Worm (Caenorhabditis elegans): ENCODE results near the gene gap-2.

gap-2 gene

ce11 chrX:9504911-9505397, 32.7 kb downstream of the gap-2 start:
- TF ChIP-seq ZK185.1 (tag; optimal IDR thresholded peaks at IDR 0.05; ENCODE audit: poor library complexity, severe bottlenecking), result no peak
- no peak for TF ChIP-seq hlh-12 (tag; optimal IDR thresholded peaks at IDR 0.05)
- TF ChIP-seq F22D6.2 (tag; optimal IDR thresholded peaks at IDR 0.05), result no peak
- TF ChIP-seq somi-1 (GFP tag; optimal IDR thresholded peaks at IDR 0.05), result no peak
- no peak for TF ChIP-seq Y79H2A.3 (GFP tag; conservative IDR thresholded peaks at IDR 0.05)
- no peak for TF ChIP-seq nhr-120 (GFP tag; IDR thresholded peaks at IDR 0.05)
- no peak for TF ChIP-seq snpc-4 (GFP tag; optimal IDR thresholded peaks at IDR 0.05)
- no peak for TF ChIP-seq snpc-4 (tag; optimal IDR thresholded peaks at IDR 0.05)
- no peak for TF ChIP-seq lir-1 (GFP tag; conservative IDR thresholded peaks at IDR 0.05)
- no peak for TF ChIP-seq madf-8 (GFP tag; conservative IDR thresholded peaks at IDR 0.05)
- no peak for TF ChIP-seq madf-10 (tag; optimal IDR thresholded peaks at IDR 0.05)
- no peak for TF ChIP-seq ama-1 (optimal IDR thresholded peaks at IDR 0.05)
- TF ChIP-seq ama-1 (GFP tag; optimal IDR thresholded peaks at IDR 0.05), result no peak
- no peak for TF ChIP-seq B0035.1 (tag; optimal IDR thresholded peaks at IDR 0.05)
- TF ChIP-seq F52B5.7 (tag; optimal IDR thresholded peaks at IDR 0.05), result no peak
- no peak for TF ChIP-seq F23B12.7 (tag; optimal IDR thresholded peaks at IDR 0.05; ENCODE audit: insufficient read depth)
- TF ChIP-seq efl-1 (GFP tag; optimal IDR thresholded peaks at IDR 0.05), result no peak

DNA sequence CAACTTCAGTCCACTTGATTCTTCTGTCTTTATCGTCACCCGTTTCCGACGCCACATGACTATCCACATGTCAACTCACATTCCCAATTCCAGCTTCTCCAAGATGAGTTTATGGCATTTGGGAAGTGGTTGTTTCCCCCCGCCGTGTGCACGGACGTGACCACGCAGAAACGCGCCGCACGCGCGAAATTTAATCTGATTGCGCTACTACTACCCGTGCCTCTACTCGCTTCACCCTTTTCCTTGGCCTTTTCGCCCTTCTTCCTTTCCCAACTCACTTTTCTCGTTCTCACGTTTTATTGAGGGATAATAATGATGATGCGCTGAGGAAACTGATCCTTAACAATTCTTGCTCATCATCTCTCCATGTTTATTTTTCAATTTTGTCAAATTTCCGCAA, 34.1 kb downstream of the gap-2 start:
- TF ChIP-seq lsy-27 (tag; optimal IDR thresholded peaks at IDR 0.05; ENCODE audit: borderline replicate concordance, insufficient read depth) (no peak), unc-130 (GFP tag; optimal IDR thresholded peaks at IDR 0.05) (no peak), K11D2.4 (GFP tag; IDR thresholded peaks at IDR 0.05) (no peak), zfh-2 (GFP tag; conservative IDR thresholded peaks at IDR 0.05) (peak; percentile 48; the same call in 1 of the 2 replicates), madf-3 (GFP tag; IDR thresholded peaks at IDR 0.05) (no peak), ztf-3 (GFP tag; optimal IDR thresholded peaks at IDR 0.05) (no peak), madf-6 (GFP tag; IDR thresholded peaks at IDR 0.05) (0 out of 2 replicates have a peak, but pooled peaks have one; percentile 9), snpc-3.4 (tag; optimal IDR thresholded peaks at IDR 0.05) (no peak), let-526 (GFP tag; IDR thresholded peaks at IDR 0.05) (no peak), nhr-179 (tag; optimal IDR thresholded peaks at IDR 0.05) (no peak)

ce11 chrX:9508426-9509010, 36.2 kb downstream of the gap-2 start:
- TF ChIP-seq cebp-1 (GFP tag; IDR thresholded peaks at IDR 0.05) (no peak), cebp-1 (tag; optimal IDR thresholded peaks at IDR 0.05) (no peak), ets-4 (GFP tag; optimal IDR thresholded peaks at IDR 0.05) (no peak), hmg-1.2 (GFP tag; IDR thresholded peaks at IDR 0.05) (no peak)

- TF ChIP-seq F52B5.7 (tag; optimal IDR thresholded peaks at IDR 0.05), result no peak
These were observed 37.2 kb downstream of the gap-2 start for ce11 chrX:9509516-9509915.

DNA sequence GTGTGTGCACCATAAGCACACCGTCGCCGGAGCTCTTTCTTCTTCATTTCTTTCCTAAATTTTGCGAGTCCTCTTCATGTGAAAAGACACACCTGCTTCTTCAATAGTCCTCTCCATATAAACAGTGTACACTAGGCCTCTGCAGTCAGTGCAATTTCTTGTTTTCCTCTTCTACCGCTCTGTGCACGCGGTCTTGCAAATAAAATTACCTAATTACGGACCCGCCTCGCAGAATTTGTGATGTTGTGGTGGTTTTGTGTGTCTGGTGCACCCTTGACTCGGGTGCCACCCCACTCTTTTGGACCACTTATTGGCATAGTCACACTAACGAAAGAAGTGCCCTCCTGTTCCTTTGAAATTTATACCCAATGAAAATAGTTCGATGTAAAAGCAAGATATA, 37.7 kb downstream of the gap-2 start:
- TF ChIP-seq ceh-27 (GFP tag; optimal IDR thresholded peaks at IDR 0.05) (no peak), repo-1 (tag; optimal IDR thresholded peaks at IDR 0.05) (no peak), hlh-12 (tag; optimal IDR thresholded peaks at IDR 0.05) (no peak), cebp-2 (GFP tag; IDR thresholded peaks at IDR 0.05) (no peak), ztf-25 (GFP tag; IDR thresholded peaks at IDR 0.05) (no peak), ceh-91 (GFP tag; IDR thresholded peaks at IDR 0.05) (no peak), sptf-2 (GFP tag; optimal IDR thresholded peaks at IDR 0.05) (no peak), rcor-1 (GFP tag; IDR thresholded peaks at IDR 0.05) (no peak), lir-1 (GFP tag; conservative IDR thresholded peaks at IDR 0.05) (no peak), akir-1 (GFP tag; optimal IDR thresholded peaks at IDR 0.05) (no peak), B0336.3 (GFP tag; IDR thresholded peaks at IDR 0.05) (no peak), hmg-20 (GFP tag; IDR thresholded peaks at IDR 0.05) (no peak), let-526 (GFP tag; IDR thresholded peaks at IDR 0.05) (no peak), ztf-26 (tag; optimal IDR thresholded peaks at IDR 0.05) (no peak), snpc-1.3 (tag; optimal IDR thresholded peaks at IDR 0.05; ENCODE audit: insufficient read depth) (no peak), B0019.2 (GFP tag; conservative IDR thresholded peaks at IDR 0.05) (no peak)
